Fruit fly (Drosophila melanogaster) whole organism, embryonic: ENCODE data around the gene shd.

Experiments used
- CG10321 ChIP-seq: fragments of 200-800 bp; sonication (Bioruptor generic); IDR thresholded peaks from 2 replicates; pipeline ENCODE4 v1.3.6; 2022; ENCODE audit warnings: missing biosample characterization, missing genetic modification characterization
- CG11695 ChIP-seq: fragments of 200-800 bp; sonication (Bioruptor generic); IDR thresholded peaks from 3 replicates; pipeline ENCODE4 v1.3.6; 2022; ENCODE audit warnings: missing biosample characterization, missing genetic modification characterization
- CG11696 ChIP-seq: fragments of 200-800 bp; sonication (Bioruptor generic); IDR thresholded peaks from 2 replicates; pipeline ENCODE4 v1.3.6; 2022; ENCODE audit warnings: missing biosample characterization, missing genetic modification characterization
- CG12299 ChIP-seq: fragments of 200-800 bp; sonication (Bioruptor generic); optimal IDR thresholded peaks from 2 replicates; lab custom pipeline; 2018; ENCODE audit warnings: missing biosample characterization, mild to moderate bottlenecking, missing genetic modification characterization
- CG12769 ChIP-seq: fragments of 200-800 bp; sonication (Bioruptor generic); optimal IDR thresholded peaks from 2 replicates; lab custom pipeline; 2019; ENCODE audit warnings: missing biosample characterization, mild to moderate bottlenecking, missing genetic modification characterization, moderate library complexity
- CG13296 ChIP-seq: fragments of 200-800 bp; sonication (Bioruptor generic); optimal IDR thresholded peaks from 3 replicates; lab custom pipeline; 2018; ENCODE audit warnings: missing biosample characterization, mild to moderate bottlenecking, missing genetic modification characterization
- CG13424 ChIP-seq: fragments of 200-800 bp; sonication (Bioruptor generic); optimal IDR thresholded peaks from 2 replicates; lab custom pipeline; 2019; ENCODE audit warnings: missing biosample characterization, mild to moderate bottlenecking, missing genetic modification characterization, moderate library complexity
- CG16779 ChIP-seq: fragments of 200-800 bp; sonication (Bioruptor generic); IDR thresholded peaks from 2 replicates; pipeline ENCODE4 v1.3.6; 2022; ENCODE audit warnings: missing biosample characterization, missing genetic modification characterization
- CG18764 ChIP-seq: fragments of 200-800 bp; sonication (Bioruptor generic); optimal IDR thresholded peaks from 3 replicates; lab custom pipeline; 2016; ENCODE audit warnings: missing biosample characterization, missing genetic modification characterization
- CG2199 ChIP-seq: fragments of 200-800 bp; sonication (Bioruptor generic); IDR thresholded peaks from 3 replicates; pipeline ENCODE4 v1.3.6; 2022; ENCODE audit warnings: missing biosample characterization, missing genetic modification characterization
- CG30431 ChIP-seq: fragments of 200-800 bp; sonication (Bioruptor generic); optimal IDR thresholded peaks from 2 replicates; lab custom pipeline; 2017; ENCODE audit warnings: missing biosample characterization, missing genetic modification characterization
- CG34224 ChIP-seq: fragments of 200-800 bp; sonication (Bioruptor generic); IDR thresholded peaks from 3 replicates; pipeline ENCODE4 v1.3.6; 2022; ENCODE audit warnings: missing biosample characterization, missing genetic modification characterization; ENCODE audit not compliant: partially characterized antibody
- CG3995 ChIP-seq: fragments of 200-800 bp; sonication (Bioruptor generic); optimal IDR thresholded peaks from 3 replicates; lab custom pipeline; 2016; ENCODE audit warnings: missing biosample characterization, missing genetic modification characterization
- CG6791 ChIP-seq: fragments of 200-800 bp; sonication (Bioruptor generic); IDR thresholded peaks from 3 replicates; pipeline ENCODE4 v1.3.6; 2022; ENCODE audit warnings: missing biosample characterization, missing genetic modification characterization; ENCODE audit not compliant: partially characterized antibody
- CG7745 ChIP-seq: fragments of 200-800 bp; sonication (Bioruptor generic); optimal IDR thresholded peaks from 2 replicates; lab custom pipeline; 2018; ENCODE audit warnings: missing biosample characterization, mild to moderate bottlenecking, missing genetic modification characterization, moderate library complexity
- CG7839 ChIP-seq: fragments of 200-800 bp; sonication (Bioruptor generic); optimal IDR thresholded peaks from 3 replicates; lab custom pipeline; 2018; ENCODE audit warnings: missing biosample characterization, mild to moderate bottlenecking, missing genetic modification characterization, moderate library complexity
- CG9932 ChIP-seq: fragments of 200-800 bp; sonication (Bioruptor generic); IDR thresholded peaks from 2 replicates; pipeline ENCODE4 v1.3.6; 2022; ENCODE audit warnings: missing biosample characterization, missing genetic modification characterization
- CrebB ChIP-seq: fragments of 200-800 bp; sonication (Bioruptor generic); optimal IDR thresholded peaks from 3 replicates; lab custom pipeline; 2018; ENCODE audit warnings: missing biosample characterization, mild to moderate bottlenecking, missing genetic modification characterization
- Dfd ChIP-seq, 2 experiments: fragments of >200 bp; optimal IDR thresholded peaks; 2 replicates each; lab custom pipeline; 2017; ENCODE audit warnings: missing biosample characterization in 2 of 2, missing genetic modification characterization in 2 of 2
- Jarid2 ChIP-seq: fragments of 200-800 bp; sonication (Bioruptor generic); optimal IDR thresholded peaks from 3 replicates; lab custom pipeline; 2017; ENCODE audit warnings: mild to moderate bottlenecking, missing biosample characterization, missing genetic modification reagents, missing genetic modification characterization
- Mad ChIP-seq: fragments of 200-800 bp; sonication (Bioruptor generic); optimal IDR thresholded peaks from 2 replicates; lab custom pipeline; 2016; ENCODE audit warnings: missing biosample characterization, missing genetic modification characterization
- Mrtf ChIP-seq: fragments of 200-800 bp; sonication (Bioruptor generic); IDR thresholded peaks from 3 replicates; pipeline ENCODE4 v1.3.6; 2022; ENCODE audit warnings: missing biosample characterization, missing genetic modification characterization
- Neu2 ChIP-seq: fragments of 200-800 bp; sonication (Bioruptor generic); optimal IDR thresholded peaks from 3 replicates; lab custom pipeline; 2016; ENCODE audit warnings: missing biosample characterization, missing genetic modification characterization, borderline replicate concordance
- Nf-YC ChIP-seq: fragments of 200-800 bp; optimal IDR thresholded peaks from 3 replicates; lab custom pipeline; 2019; ENCODE audit warnings: missing biosample characterization, mild to moderate bottlenecking, missing genetic modification characterization, moderate library complexity
- Oaz ChIP-seq: fragments of 200-800 bp; sonication (Bioruptor generic); IDR thresholded peaks from 2 replicates; pipeline ENCODE4 v1.3.6; 2022; ENCODE audit warnings: missing biosample characterization, missing genetic modification characterization
- Ptx1 ChIP-seq: fragments of 200-800 bp; sonication (Bioruptor generic); IDR thresholded peaks from 2 replicates; pipeline ENCODE4 v1.3.6; 2022; ENCODE audit warnings: missing biosample characterization, missing genetic modification characterization
- Spps ChIP-seq: fragments of 200-800 bp; sonication (Bioruptor generic); optimal IDR thresholded peaks from 2 replicates; lab custom pipeline; 2018; ENCODE audit warnings: missing biosample characterization, mild to moderate bottlenecking, missing genetic modification characterization
- al ChIP-seq: fragments of 200-800 bp; sonication (Bioruptor generic); IDR thresholded peaks from 2 replicates; pipeline ENCODE4 v1.3.6; 2022; ENCODE audit warnings: missing biosample characterization, missing genetic modification characterization
- aop ChIP-seq: fragments of 200-800 bp; sonication (Bioruptor generic); IDR thresholded peaks from 2 replicates; pipeline ENCODE4 v1.3.6; 2022; ENCODE audit warnings: missing biosample characterization, missing genetic modification characterization
- ase ChIP-seq: fragments of 200-800 bp; sonication (Bioruptor generic); IDR thresholded peaks from 3 replicates; pipeline ENCODE4 v1.3.6; 2022; ENCODE audit warnings: missing biosample characterization, missing genetic modification characterization
- bowl ChIP-seq: fragments of 200-800 bp; sonication (Bioruptor generic); IDR thresholded peaks from 2 replicates; pipeline ENCODE4 v1.3.6; 2022; ENCODE audit warnings: missing biosample characterization, missing genetic modification characterization
- br ChIP-seq: fragments of >200 bp; optimal IDR thresholded peaks from 2 replicates; lab custom pipeline; 2017
- cg ChIP-seq: fragments of 200-800 bp; sonication (Bioruptor generic); optimal IDR thresholded peaks from 3 replicates; lab custom pipeline; 2019; ENCODE audit warnings: missing biosample characterization, mild to moderate bottlenecking, missing genetic modification characterization, moderate library complexity
- chm ChIP-seq: fragments of 200-800 bp; sonication (Bioruptor generic); IDR thresholded peaks from 2 replicates; pipeline ENCODE4 v1.3.6; 2022; ENCODE audit warnings: missing biosample characterization, missing genetic modification characterization
- dm ChIP-seq: fragments of 200-800 bp; sonication (Bioruptor generic); optimal IDR thresholded peaks from 3 replicates; lab custom pipeline; 2016; ENCODE audit warnings: missing biosample characterization, missing genetic modification characterization
- dmrt11E ChIP-seq: fragments of 200-800 bp; sonication (Bioruptor generic); optimal IDR thresholded peaks from 3 replicates; lab custom pipeline; 2018; ENCODE audit warnings: missing biosample characterization, mild to moderate bottlenecking, missing genetic modification characterization, moderate library complexity
- fd3F ChIP-seq: fragments of 200-800 bp; sonication (Bioruptor generic); optimal IDR thresholded peaks from 2 replicates; lab custom pipeline; 2018; ENCODE audit warnings: missing biosample characterization, mild to moderate bottlenecking, missing genetic modification characterization, moderate library complexity
- gfzf ChIP-seq: fragments of 200-800 bp; sonication (Bioruptor generic); optimal IDR thresholded peaks from 2 replicates; lab custom pipeline; 2016; ENCODE audit warnings: missing biosample characterization, mild to moderate bottlenecking, missing genetic modification characterization, moderate library complexity
- kah ChIP-seq: fragments of 200-800 bp; sonication (Bioruptor generic); optimal IDR thresholded peaks from 2 replicates; lab custom pipeline; 2018; ENCODE audit warnings: missing biosample characterization, mild to moderate bottlenecking, missing genetic modification characterization
- lbe ChIP-seq: fragments of 200-800 bp; sonication (Bioruptor generic); optimal IDR thresholded peaks from 2 replicates; lab custom pipeline; 2016; ENCODE audit warnings: missing biosample characterization, mild to moderate bottlenecking, missing genetic modification characterization
- mam ChIP-seq: fragments of 200-800 bp; sonication (Bioruptor generic); optimal IDR thresholded peaks from 3 replicates; lab custom pipeline; 2016; ENCODE audit warnings: missing biosample characterization, missing genetic modification characterization
- sens ChIP-seq: fragments of 200-800 bp; sonication (Bioruptor generic); peaks from one replicate; lab custom pipeline; 2016; ENCODE audit warnings: missing biosample characterization, missing genetic modification characterization
- shn ChIP-seq: fragments of 200-800 bp; sonication (Bioruptor generic); optimal IDR thresholded peaks from 3 replicates; lab custom pipeline; 2016; ENCODE audit warnings: missing biosample characterization, missing genetic modification characterization
- sim ChIP-seq: fragments of 200-800 bp; sonication (Bioruptor generic); IDR thresholded peaks from 2 replicates; pipeline ENCODE4 v1.3.6; 2022; ENCODE audit warnings: missing biosample characterization, missing genetic modification characterization
- sob ChIP-seq: fragments of 200-800 bp; sonication (Bioruptor generic); IDR thresholded peaks from 2 replicates; pipeline ENCODE4 v1.3.6; 2022; ENCODE audit warnings: missing biosample characterization, missing genetic modification characterization
- tin ChIP-seq: fragments of 200-800 bp; sonication (Bioruptor generic); optimal IDR thresholded peaks from 3 replicates; lab custom pipeline; 2016; ENCODE audit warnings: missing biosample characterization, missing genetic modification characterization
- tio ChIP-seq: fragments of 200-800 bp; sonication (Bioruptor generic); optimal IDR thresholded peaks from 2 replicates; lab custom pipeline; 2017; ENCODE audit warnings: missing biosample characterization, missing genetic modification characterization, inconsistent platforms
- tll ChIP-seq, 2 experiments: fragments of 200-800 bp in 1 of 2; fragments of >200 bp in 1 of 2; sonication (Bioruptor generic) in 1 of 2; optimal IDR thresholded peaks; 2 replicates each; lab custom pipeline; 2017 to 2019; ENCODE audit warnings: missing biosample characterization in 2 of 2, missing genetic modification characterization in 2 of 2, mild to moderate bottlenecking in 1 of 2, moderate library complexity in 1 of 2
- tup ChIP-seq: fragments of 200-800 bp; sonication (Bioruptor generic); optimal IDR thresholded peaks from 2 replicates; lab custom pipeline; 2016; ENCODE audit warnings: missing biosample characterization, mild to moderate bottlenecking, missing genetic modification characterization, moderate library complexity
- vnd ChIP-seq: fragments of 200-800 bp; sonication (Bioruptor generic); IDR thresholded peaks from 3 replicates; pipeline ENCODE4 v1.3.6; 2022; ENCODE audit warnings: missing biosample characterization, missing genetic modification characterization; ENCODE audit not compliant: partially characterized antibody
- yki ChIP-seq: fragments of >200 bp; optimal IDR thresholded peaks from 3 replicates; lab custom pipeline; 2018
- zen ChIP-seq: fragments of 200-800 bp; sonication (Bioruptor generic); optimal IDR thresholded peaks from 3 replicates; lab custom pipeline; 2018; ENCODE audit warnings: missing biosample characterization, mild to moderate bottlenecking, missing genetic modification characterization, moderate library complexity
- zf30C ChIP-seq: fragments of 200-800 bp; sonication (Bioruptor generic); optimal IDR thresholded peaks from 3 replicates; lab custom pipeline; 2018; ENCODE audit warnings: missing biosample characterization, mild to moderate bottlenecking, missing genetic modification characterization

The shd gene

dm6 chr3L:14578896-14579295, 35.4 kb upstream of the shd start (continued):
- no peak for TF ChIP-seq CG12299 (tag; lab: Kevin White, UChicago)
- TF ChIP-seq CG13296: no peak
- TF ChIP-seq Dfd (GFP tag; optimal IDR thresholded peaks at IDR 0.05; lab: Kevin White, UChicago): no peak
- TF ChIP-seq vnd (GFP tag; lab: Robert Waterston, UW): no peak
- no peak for TF ChIP-seq Oaz
- TF ChIP-seq Mad: no peak
- TF ChIP-seq CG7745 (tag; lab: Kevin White, UChicago): no peak
- TF ChIP-seq tll (GFP tag; optimal IDR thresholded peaks at IDR 0.05; lab: Kevin White, UChicago): no peak
- no peak for TF ChIP-seq CG7839 (tag; lab: Kevin White, UChicago)
- no peak for TF ChIP-seq tup (GFP tag; lab: Kevin White, UChicago)
- TF ChIP-seq sim (GFP tag; lab: Robert Waterston, UW): no peak
- no peak for TF ChIP-seq zf30C (GFP tag; lab: Kevin White, UChicago)
- TF ChIP-seq al (GFP tag; lab: Robert Waterston, UW): no peak
- no peak for TF ChIP-seq mam (GFP tag; lab: Kevin White, UChicago)
- TF ChIP-seq CG11695 (GFP tag; lab: Robert Waterston, UW): no peak
- TF ChIP-seq sens (GFP tag; lab: Kevin White, UChicago): no peak
- no peak for TF ChIP-seq Mrtf (GFP tag; lab: Robert Waterston, UW)
- TF ChIP-seq CG9932 (GFP tag; lab: Robert Waterston, UW): no peak
- no peak for TF ChIP-seq dmrt11E (tag; lab: Kevin White, UChicago)
- peak; percentile 51; the same call in 1 of the 2 replicates for TF ChIP-seq aop (GFP tag; lab: Robert Waterston, UW)
- TF ChIP-seq Jarid2 (GFP tag; lab: Kevin White, UChicago): peak; percentile 75
- TF ChIP-seq gfzf (GFP tag; lab: Kevin White, UChicago): no peak
- peak; percentile 56; the same call in 1 of the 2 replicates for TF ChIP-seq chm (GFP tag; lab: Robert Waterston, UW)
- TF ChIP-seq lbe (GFP tag; lab: Kevin White, UChicago): no peak
- no peak for TF ChIP-seq Ptx1 (GFP tag; lab: Robert Waterston, UW)
- TF ChIP-seq fd3F (GFP tag; lab: Kevin White, UChicago): no peak
- peak; percentile 78; the same call in 2 of the 3 replicates for TF ChIP-seq CG2199
- TF ChIP-seq tin: no peak
- no peak for TF ChIP-seq Neu2 (GFP tag; lab: Kevin White, UChicago)
- no peak for TF ChIP-seq dm (GFP tag; lab: Kevin White, UChicago)
- no peak for TF ChIP-seq CG3995
- TF ChIP-seq Spps (tag; lab: Kevin White, UChicago): no peak
- no peak for TF ChIP-seq tio
- no peak for TF ChIP-seq ase (GFP tag; lab: Robert Waterston, UW)
- peak; percentile 89 for TF ChIP-seq CG10321 (GFP tag; lab: Robert Waterston, UW)
- TF ChIP-seq Nf-YC (tag; lab: Kevin White, UChicago): peak; percentile 96
- TF ChIP-seq CG13424 (tag; lab: Kevin White, UChicago): no peak
- TF ChIP-seq zen (tag; lab: Kevin White, UChicago): no peak
- TF ChIP-seq cg: peak; percentile 82
- no peak for TF ChIP-seq CG30431 (GFP tag; lab: Kevin White, UChicago)
- no peak for TF ChIP-seq CG11696 (GFP tag; lab: Robert Waterston, UW)
- no peak for TF ChIP-seq shn (GFP tag; lab: Kevin White, UChicago)
- TF ChIP-seq yki (lab: Kevin White, UChicago): no peak
- peak; percentile 30; the same call in 1 of the 3 replicates for TF ChIP-seq CG34224
- no peak for TF ChIP-seq sob
- TF ChIP-seq CG18764 (GFP tag; lab: Kevin White, UChicago): no peak
- TF ChIP-seq br (lab: Kevin White, UChicago): no peak
- no peak for TF ChIP-seq bowl (GFP tag; lab: Robert Waterston, UW)
- TF ChIP-seq CG6791 (GFP tag; lab: Robert Waterston, UW): peak; percentile 42; the same call in 1 of the 3 replicates
- TF ChIP-seq kah: no peak
- no peak for TF ChIP-seq CG12769 (tag; lab: Kevin White, UChicago)
- no peak for TF ChIP-seq CG16779 (GFP tag; lab: Robert Waterston, UW)
- no peak for TF ChIP-seq CrebB (tag; lab: Kevin White, UChicago)
